Worm (Caenorhabditis elegans): Measurements from ENCODE around the gene Y54G11A.4.
A peak's percentile ranks its signal among the peaks of the same experiment; 100 is the strongest.

Y54G11A.4 gene

ce11 chrII:14250147-14250965 lies 42.3 kb upstream of the Y54G11A.4 start, which contains the start of gene hmg-1.1:
TSS of gene hmg-1.1 (plus strand) at chrII:14250695.
- TF ChIP-seq pes-1 (GFP tag; IDR thresholded peaks at IDR 0.05), result peak; percentile 55; the same call in 1 of the 2 replicates
- TF ChIP-seq F13C5.2 (tag; optimal IDR thresholded peaks at IDR 0.05), result peak; percentile 82
- no peak for TF ChIP-seq tra-4 (tag; optimal IDR thresholded peaks at IDR 0.05)
- TF ChIP-seq ceh-36 (tag; optimal IDR thresholded peaks at IDR 0.05), result peak; percentile 17
- no peak for TF ChIP-seq ets-7 (tag; optimal IDR thresholded peaks at IDR 0.05)
- TF ChIP-seq ama-1 (optimal IDR thresholded peaks at IDR 0.05), result peak; percentile 86
- peak; percentile 19; the same call in 1 of the 2 replicates for TF ChIP-seq flt-1 (GFP tag; IDR thresholded peaks at IDR 0.05)
- TF ChIP-seq hmbx-1 (tag; optimal IDR thresholded peaks at IDR 0.05), result no peak
- peak; percentile 48; the same call in 1 of the 2 replicates for TF ChIP-seq tbx-11 (GFP tag; IDR thresholded peaks at IDR 0.05)
- TF ChIP-seq hmg-4 (GFP tag; optimal IDR thresholded peaks at IDR 0.05), result peak; percentile 97
- TF ChIP-seq hnd-1 (tag; optimal IDR thresholded peaks at IDR 0.05), result no peak
- peak; percentile 78 for TF ChIP-seq sea-1 (GFP tag; conservative IDR thresholded peaks at IDR 0.05)
- no peak for TF ChIP-seq B0310.2 (tag; optimal IDR thresholded peaks at IDR 0.05)
- TF ChIP-seq tbx-37 (GFP tag; conservative IDR thresholded peaks at IDR 0.05), result no peak; the same call in 1 of the 2 replicates
- TF ChIP-seq scrt-1 (GFP tag; IDR thresholded peaks at IDR 0.05), result no peak
- peak; percentile 21 for TF ChIP-seq aly-1 (tag; optimal IDR thresholded peaks at IDR 0.05)
- peak; percentile 33 for TF ChIP-seq ceh-13 (GFP tag; optimal IDR thresholded peaks at IDR 0.05)

ce11 chrII:14251400-14251940 lies 41.1 kb upstream of the Y54G11A.4 start:
- peak; percentile 13 for TF ChIP-seq flt-1 (GFP tag; IDR thresholded peaks at IDR 0.05)
- no peak for TF ChIP-seq ceh-13 (GFP tag; optimal IDR thresholded peaks at IDR 0.05)
- TF ChIP-seq tra-4 (tag; optimal IDR thresholded peaks at IDR 0.05), result peak; percentile 52
- TF ChIP-seq tbx-37 (GFP tag; conservative IDR thresholded peaks at IDR 0.05), result no peak
- TF ChIP-seq ets-7 (tag; optimal IDR thresholded peaks at IDR 0.05), result no peak
- peak; percentile 96 for TF ChIP-seq ama-1 (optimal IDR thresholded peaks at IDR 0.05)
- peak; percentile 66 for TF ChIP-seq pes-1 (GFP tag; IDR thresholded peaks at IDR 0.05)
- peak; percentile 81 for TF ChIP-seq F13C5.2 (tag; optimal IDR thresholded peaks at IDR 0.05)
- TF ChIP-seq hnd-1 (tag; optimal IDR thresholded peaks at IDR 0.05), result peak; percentile 1
- TF ChIP-seq ceh-36 (tag; optimal IDR thresholded peaks at IDR 0.05), result peak; percentile 50
- peak; percentile 76 for TF ChIP-seq hmg-4 (GFP tag; optimal IDR thresholded peaks at IDR 0.05)
- TF ChIP-seq B0310.2 (tag; optimal IDR thresholded peaks at IDR 0.05), result peak; percentile 87
- TF ChIP-seq sea-1 (GFP tag; conservative IDR thresholded peaks at IDR 0.05), result peak; percentile 52; the same call in 1 of the 2 replicates
- TF ChIP-seq scrt-1 (GFP tag; IDR thresholded peaks at IDR 0.05), result peak; percentile 54; the same call in 1 of the 2 replicates
- TF ChIP-seq tbx-11 (GFP tag; IDR thresholded peaks at IDR 0.05), result no peak
- TF ChIP-seq hmbx-1 (tag; optimal IDR thresholded peaks at IDR 0.05), result peak; percentile 30
- peak; percentile 65 for TF ChIP-seq aly-1 (tag; optimal IDR thresholded peaks at IDR 0.05)

- TF ChIP-seq aly-1 (tag; optimal IDR thresholded peaks at IDR 0.05), result no peak
- TF ChIP-seq scrt-1 (GFP tag; IDR thresholded peaks at IDR 0.05), result no peak
- no peak for TF ChIP-seq tra-4 (tag; optimal IDR thresholded peaks at IDR 0.05)
- no peak for TF ChIP-seq hmbx-1 (tag; optimal IDR thresholded peaks at IDR 0.05)
- TF ChIP-seq tbx-37 (GFP tag; conservative IDR thresholded peaks at IDR 0.05), result no peak
- TF ChIP-seq hnd-1 (tag; optimal IDR thresholded peaks at IDR 0.05), result no peak
Observed at ce11 chrII:14252057-14252456, 40.6 kb upstream of the Y54G11A.4 start, which contains the start of gene Y54G11A.2. TSS of gene Y54G11A.2 (plus strand) at chrII:14252357.

- TF ChIP-seq aly-1 (tag; optimal IDR thresholded peaks at IDR 0.05) (no peak), pes-1 (GFP tag; IDR thresholded peaks at IDR 0.05) (no peak), ceh-13 (GFP tag; optimal IDR thresholded peaks at IDR 0.05) (no peak), B0310.2 (tag; optimal IDR thresholded peaks at IDR 0.05) (no peak), hmbx-1 (tag; optimal IDR thresholded peaks at IDR 0.05) (no peak), tra-4 (tag; optimal IDR thresholded peaks at IDR 0.05) (no peak), ama-1 (optimal IDR thresholded peaks at IDR 0.05) (no peak), ets-7 (tag; optimal IDR thresholded peaks at IDR 0.05) (no peak), tbx-11 (GFP tag; IDR thresholded peaks at IDR 0.05) (no peak), ceh-36 (tag; optimal IDR thresholded peaks at IDR 0.05) (no peak), sea-1 (GFP tag; conservative IDR thresholded peaks at IDR 0.05) (no peak), F13C5.2 (tag; optimal IDR thresholded peaks at IDR 0.05) (no peak), hnd-1 (tag; optimal IDR thresholded peaks at IDR 0.05) (no peak), hmg-4 (GFP tag; optimal IDR thresholded peaks at IDR 0.05) (no peak), scrt-1 (GFP tag; IDR thresholded peaks at IDR 0.05) (no peak), flt-1 (GFP tag; IDR thresholded peaks at IDR 0.05) (no peak), tbx-37 (GFP tag; conservative IDR thresholded peaks at IDR 0.05) (no peak)
Observed at ce11 chrII:14255850-14256249, 36.8 kb upstream of the Y54G11A.4 start.

ce11 chrII:14256779-14257178 lies 35.8 kb upstream of the Y54G11A.4 start, which contains the start of gene Y54G11A.19:
TSS of gene Y54G11A.19 (minus strand) at chrII:14256879.
- TF ChIP-seq ceh-13 (GFP tag; optimal IDR thresholded peaks at IDR 0.05), result no peak
- TF ChIP-seq sea-1 (GFP tag; conservative IDR thresholded peaks at IDR 0.05), result no peak
- no peak for TF ChIP-seq ets-7 (tag; optimal IDR thresholded peaks at IDR 0.05)
- TF ChIP-seq pes-1 (GFP tag; IDR thresholded peaks at IDR 0.05), result no peak
- no peak for TF ChIP-seq hmbx-1 (tag; optimal IDR thresholded peaks at IDR 0.05)
- TF ChIP-seq scrt-1 (GFP tag; IDR thresholded peaks at IDR 0.05), result no peak
- no peak for TF ChIP-seq ama-1 (optimal IDR thresholded peaks at IDR 0.05)
- no peak for TF ChIP-seq ceh-36 (tag; optimal IDR thresholded peaks at IDR 0.05)
- TF ChIP-seq flt-1 (GFP tag; IDR thresholded peaks at IDR 0.05), result no peak
- no peak for TF ChIP-seq tbx-37 (GFP tag; conservative IDR thresholded peaks at IDR 0.05)

ce11 chrII:14257943-14258342 lies 34.7 kb upstream of the Y54G11A.4 start:
- no peak for TF ChIP-seq F13C5.2 (tag; optimal IDR thresholded peaks at IDR 0.05)
- no peak for TF ChIP-seq hmg-4 (GFP tag; optimal IDR thresholded peaks at IDR 0.05)
- no peak for TF ChIP-seq hmbx-1 (tag; optimal IDR thresholded peaks at IDR 0.05)
